Fruit fly (Drosophila melanogaster): ENCODE measurements around the gene RpL8.

DNA sequence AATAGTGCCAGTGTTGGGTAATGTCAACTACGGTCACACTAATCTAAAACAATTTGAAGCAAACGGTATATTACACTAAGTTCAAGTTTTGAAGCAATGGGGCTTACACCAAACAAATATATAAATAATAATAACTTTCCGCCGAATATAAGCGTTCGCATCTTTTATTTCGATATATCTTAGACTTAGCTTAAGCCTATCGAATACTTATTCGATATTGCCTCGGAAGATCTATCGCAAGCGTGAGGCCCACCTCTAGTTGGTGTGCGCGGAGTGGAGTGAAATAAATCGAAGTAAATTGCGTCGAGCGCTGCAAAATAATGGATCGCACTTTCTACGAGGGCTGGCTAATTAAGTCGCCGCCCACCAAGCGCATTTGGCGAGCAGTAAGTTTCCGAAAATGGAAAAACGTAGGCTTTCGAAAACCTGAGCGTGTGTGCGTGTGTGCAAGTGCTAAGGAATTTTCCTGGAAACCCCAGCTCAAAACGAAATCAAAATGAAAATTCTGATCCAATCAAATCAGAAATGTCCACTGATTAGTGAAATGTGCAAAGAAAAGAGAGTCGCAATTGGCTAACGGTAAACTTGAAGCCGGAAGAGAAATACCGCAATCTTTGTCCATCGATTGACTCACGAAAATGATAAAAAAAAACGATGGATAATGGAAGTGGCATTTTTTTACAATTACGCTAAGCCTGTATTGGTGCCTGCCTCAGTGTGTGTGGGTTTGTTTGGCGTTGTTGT lies 2.1 kb downstream of the RpL8 start, which contains the start of gene dos:
- TF ChIP-seq cnc (optimal IDR thresholded peaks at IDR 0.05) = no peak
- TF ChIP-seq ovo (GFP tag; optimal IDR thresholded peaks at IDR 0.05) = peak; percentile 69

Measured in whole organism, adult.